Worm (Caenorhabditis elegans): Measurements from ENCODE around the gene C15C8.8.

DNA sequence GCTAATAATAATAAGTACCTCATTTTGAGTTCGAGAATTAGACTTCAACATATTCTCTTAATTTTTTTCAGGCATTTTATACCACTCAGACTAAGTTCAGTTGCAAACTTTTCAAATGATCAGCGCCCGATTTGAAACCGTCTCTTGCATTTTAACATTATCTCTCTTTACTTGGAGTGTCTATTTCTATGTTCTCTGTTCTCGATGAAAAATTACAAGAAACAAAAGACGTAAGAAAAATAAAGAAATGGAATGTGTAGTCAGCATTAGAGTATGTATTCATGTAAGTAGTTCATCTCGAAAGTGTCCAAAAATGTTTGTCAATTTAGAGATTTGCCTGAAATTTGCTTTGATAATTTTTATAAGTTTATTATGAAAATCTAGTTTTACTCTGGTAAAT, 47.9 kb upstream of the C15C8.8 start, which contains the start of gene ugt-3:
- no peak for TF ChIP-seq tbx-7 (tag; optimal IDR thresholded peaks at IDR 0.05)
- no peak for TF ChIP-seq lin-11 (tag; optimal IDR thresholded peaks at IDR 0.05)

All from whole organism, late embryonic.